Fruit fly (Drosophila melanogaster) whole organism, embryonic: Measurements from ENCODE around the gene mTerf3.

ENCODE experiments used
- ATbp ChIP-seq: fragments of 200-800 bp; sonication (Bioruptor generic); optimal IDR thresholded peaks from 2 replicates; lab custom pipeline; 2017; ENCODE audit warnings: missing biosample characterization, mild to moderate bottlenecking, missing genetic modification characterization, missing genetic modification reagents
- Adf1 ChIP-seq: fragments of 200-800 bp; sonication (Bioruptor generic); IDR thresholded peaks from 2 replicates; pipeline ENCODE4 v1.3.6; 2022; ENCODE audit warnings: missing biosample characterization, missing genetic modification characterization
- Awh ChIP-seq: fragments of 200-800 bp; sonication (Bioruptor generic); IDR thresholded peaks from 2 replicates; pipeline ENCODE4, ENCODE4 v1.3.6; 2022; ENCODE audit warnings: missing biosample characterization, missing genetic modification characterization
- Blimp-1 ChIP-seq: fragments of 200-800 bp; sonication (Bioruptor generic); optimal IDR thresholded peaks from 3 replicates; lab custom pipeline; 2018; ENCODE audit warnings: missing biosample characterization, missing genetic modification characterization, mild to moderate bottlenecking, moderate library complexity, missing genetic modification reagents
- CG11504 ChIP-seq: fragments of 200-800 bp; sonication (Bioruptor generic); optimal IDR thresholded peaks from 3 replicates; lab custom pipeline; 2019; ENCODE audit warnings: missing biosample characterization, mild to moderate bottlenecking, missing genetic modification characterization, moderate library complexity
- CG12769 ChIP-seq: fragments of 200-800 bp; sonication (Bioruptor generic); optimal IDR thresholded peaks from 2 replicates; lab custom pipeline; 2019; ENCODE audit warnings: missing biosample characterization, mild to moderate bottlenecking, missing genetic modification characterization, moderate library complexity
- CG14050 ChIP-seq: fragments of 200-800 bp; sonication (Bioruptor generic); IDR thresholded peaks from 3 replicates; pipeline ENCODE4 v1.3.6; 2022; ENCODE audit warnings: missing biosample characterization, missing genetic modification characterization
- CG15073 ChIP-seq: fragments of 200-800 bp; sonication (Bioruptor generic); optimal IDR thresholded peaks from 2 replicates; lab custom pipeline; 2016; ENCODE audit warnings: missing biosample characterization, missing genetic modification characterization
- CG15269 ChIP-seq: fragments of 200-800 bp; sonication (Bioruptor generic); optimal IDR thresholded peaks from 2 replicates; lab custom pipeline; 2018; ENCODE audit warnings: missing biosample characterization, mild to moderate bottlenecking, missing genetic modification characterization, moderate library complexity
- CG17186 ChIP-seq: fragments of 200-800 bp; sonication (Bioruptor generic); optimal IDR thresholded peaks from 3 replicates; lab custom pipeline; 2017; ENCODE audit warnings: missing biosample characterization, missing genetic modification reagents, missing genetic modification characterization
- CG2712 ChIP-seq: fragments of 200-800 bp; optimal IDR thresholded peaks from 3 replicates; lab custom pipeline; 2019; ENCODE audit warnings: missing biosample characterization, mild to moderate bottlenecking, missing genetic modification characterization, moderate library complexity
- CG34376 ChIP-seq: fragments of 200-800 bp; sonication (Bioruptor generic); optimal IDR thresholded peaks from 2 replicates; lab custom pipeline; 2018; ENCODE audit warnings: missing biosample characterization, mild to moderate bottlenecking, missing genetic modification characterization
- CG8290 ChIP-seq, 3 experiments: fragments of 200-800 bp; sonication (Bioruptor generic); optimal IDR thresholded peaks; 2 replicates each; lab custom pipeline; 2016 to 2019; ENCODE audit warnings: missing biosample characterization in 3 of 3, missing genetic modification characterization in 3 of 3, mild to moderate bottlenecking in 2 of 3, moderate library complexity in 1 of 3
- CG9609 ChIP-seq: fragments of 200-800 bp; sonication (Bioruptor generic); optimal IDR thresholded peaks from 3 replicates; lab custom pipeline; 2016; ENCODE audit warnings: missing biosample characterization, missing genetic modification characterization
- CG9817 ChIP-seq: fragments of 200-800 bp; sonication (Bioruptor generic); optimal IDR thresholded peaks from 2 replicates; lab custom pipeline; 2018; ENCODE audit warnings: missing biosample characterization, mild to moderate bottlenecking, missing genetic modification characterization, moderate library complexity
- Camta ChIP-seq: fragments of 200-800 bp; sonication (Bioruptor generic); optimal IDR thresholded peaks from 2 replicates; lab custom pipeline; 2016; ENCODE audit warnings: missing biosample characterization, missing genetic modification characterization
- Dp ChIP-seq: fragments of 200-800 bp; sonication (Bioruptor generic); optimal IDR thresholded peaks from 2 replicates; lab custom pipeline; 2018; ENCODE audit warnings: missing biosample characterization, mild to moderate bottlenecking, missing genetic modification characterization, moderate library complexity
- Ets97D ChIP-seq: fragments of 200-800 bp; sonication (Bioruptor generic); optimal IDR thresholded peaks from 3 replicates; lab custom pipeline; 2016; ENCODE audit warnings: missing biosample characterization, missing genetic modification characterization
- Lhr ChIP-seq: fragments of 200-800 bp; sonication (Bioruptor generic); optimal IDR thresholded peaks from 3 replicates; lab custom pipeline; 2017; ENCODE audit warnings: mild to moderate bottlenecking, missing biosample characterization, missing genetic modification reagents, missing genetic modification characterization
- Myb ChIP-seq: fragments of 200-800 bp; sonication (Bioruptor generic); optimal IDR thresholded peaks from 2 replicates; lab custom pipeline; 2016; ENCODE audit warnings: missing biosample characterization, missing genetic modification characterization
- Rfx ChIP-seq: fragments of 200-800 bp; sonication (Bioruptor generic); IDR thresholded peaks from 2 replicates; pipeline ENCODE4 v1.3.6; 2022; ENCODE audit warnings: missing biosample characterization, missing genetic modification characterization
- Six4 ChIP-seq: fragments of 200-800 bp; sonication (Bioruptor generic); optimal IDR thresholded peaks from 2 replicates; lab custom pipeline; 2016; ENCODE audit warnings: missing biosample characterization, missing genetic modification characterization
- Sry-δ ChIP-seq: fragments of 200-800 bp; sonication (Bioruptor generic); optimal IDR thresholded peaks from 2 replicates; lab custom pipeline; 2016; ENCODE audit warnings: missing biosample characterization, missing genetic modification characterization
- Vsx1 ChIP-seq: fragments of 200-800 bp; sonication (Bioruptor generic); optimal IDR thresholded peaks from 2 replicates; lab custom pipeline; 2017; ENCODE audit warnings: missing biosample characterization, mild to moderate bottlenecking, missing genetic modification characterization, missing genetic modification reagents
- abd-A ChIP-seq: fragments of 200-800 bp; sonication (Bioruptor generic); optimal IDR thresholded peaks from 3 replicates; lab custom pipeline; 2019; ENCODE audit warnings: missing biosample characterization, mild to moderate bottlenecking, missing genetic modification characterization, moderate library complexity
- chinmo ChIP-seq: fragments of 200-800 bp; sonication (Bioruptor generic); IDR thresholded peaks from 4 replicates; pipeline ENCODE4 v1.3.6; 2022; ENCODE audit warnings: missing biosample characterization, missing genetic modification characterization; ENCODE audit not compliant: partially characterized antibody
- croc ChIP-seq: fragments of 200-800 bp; sonication (Bioruptor generic); conservative IDR thresholded peaks from 3 replicates; pipeline ENCODE4 v1.3.6; 2022; ENCODE audit warnings: missing biosample characterization, missing genetic modification characterization
- crp ChIP-seq, 2 experiments: fragments of 200-800 bp; sonication (Bioruptor generic); optimal IDR thresholded peaks; 2 replicates in 1 of 2; 3 replicates in 1 of 2; lab custom pipeline; 2017; ENCODE audit warnings: missing biosample characterization in 2 of 2, missing genetic modification characterization in 2 of 2, mild to moderate bottlenecking in 1 of 2, moderate library complexity in 1 of 2
- grn ChIP-seq: fragments of 200-800 bp; sonication (Bioruptor generic); optimal IDR thresholded peaks from 3 replicates; lab custom pipeline; 2017; ENCODE audit warnings: missing biosample characterization, missing genetic modification characterization
- gro ChIP-seq: fragments of 200-800 bp; sonication (Bioruptor generic); optimal IDR thresholded peaks from 2 replicates; lab custom pipeline; 2016; ENCODE audit warnings: missing biosample characterization, missing genetic modification characterization
- lab ChIP-seq: fragments of 200-800 bp; sonication (Bioruptor generic); optimal IDR thresholded peaks from 3 replicates; lab custom pipeline; 2017; ENCODE audit warnings: missing biosample characterization, missing genetic modification characterization, mild to moderate bottlenecking, moderate library complexity, missing genetic modification reagents
- lbe ChIP-seq: fragments of 200-800 bp; sonication (Bioruptor generic); optimal IDR thresholded peaks from 2 replicates; lab custom pipeline; 2016; ENCODE audit warnings: missing biosample characterization, mild to moderate bottlenecking, missing genetic modification characterization
- luna ChIP-seq: fragments of 200-800 bp; sonication (Bioruptor generic); optimal IDR thresholded peaks from 2 replicates; lab custom pipeline; 2016; ENCODE audit warnings: missing biosample characterization, missing genetic modification characterization
- oc ChIP-seq: fragments of 200-800 bp; sonication (Bioruptor generic); optimal IDR thresholded peaks from 2 replicates; lab custom pipeline; 2018; ENCODE audit warnings: missing biosample characterization, mild to moderate bottlenecking, missing genetic modification characterization, moderate library complexity
- otp ChIP-seq: fragments of 200-800 bp; sonication (Bioruptor generic); IDR thresholded peaks from 3 replicates; pipeline ENCODE4, ENCODE4 v1.3.6; 2022; ENCODE audit warnings: missing biosample characterization, missing genetic modification characterization
- pfk ChIP-seq: fragments of 200-800 bp; sonication (Bioruptor generic); optimal IDR thresholded peaks from 2 replicates; lab custom pipeline; 2018; ENCODE audit warnings: missing biosample characterization, mild to moderate bottlenecking, missing genetic modification characterization, moderate library complexity
- pzg ChIP-seq: fragments of 200-800 bp; sonication (Bioruptor generic); optimal IDR thresholded peaks from 3 replicates; lab custom pipeline; 2018; ENCODE audit warnings: missing biosample characterization, mild to moderate bottlenecking, missing genetic modification characterization, moderate library complexity
- sd ChIP-seq: fragments of 200-800 bp; sonication (Bioruptor generic); optimal IDR thresholded peaks from 3 replicates; lab custom pipeline; 2018; ENCODE audit warnings: missing biosample characterization, mild to moderate bottlenecking, missing genetic modification characterization, moderate library complexity
- sens ChIP-seq: fragments of 200-800 bp; sonication (Bioruptor generic); peaks from one replicate; lab custom pipeline; 2016; ENCODE audit warnings: missing biosample characterization, missing genetic modification characterization
- sob ChIP-seq: fragments of 200-800 bp; sonication (Bioruptor generic); IDR thresholded peaks from 2 replicates; pipeline ENCODE4 v1.3.6; 2022; ENCODE audit warnings: missing biosample characterization, missing genetic modification characterization
- sqz ChIP-seq: fragments of 200-800 bp; sonication (Bioruptor generic); optimal IDR thresholded peaks from 3 replicates; lab custom pipeline; 2018; ENCODE audit warnings: missing biosample characterization, mild to moderate bottlenecking, missing genetic modification characterization
- tap ChIP-seq: fragments of 200-800 bp; optimal IDR thresholded peaks from 3 replicates; lab custom pipeline; 2019; ENCODE audit warnings: missing biosample characterization, mild to moderate bottlenecking, missing genetic modification characterization, moderate library complexity
- tx ChIP-seq: fragments of 200-800 bp; sonication (Bioruptor generic); optimal IDR thresholded peaks from 2 replicates; lab custom pipeline; 2016; ENCODE audit warnings: missing biosample characterization, missing genetic modification characterization
- unc-4 ChIP-seq: fragments of 200-800 bp; sonication (Bioruptor generic); IDR thresholded peaks from 2 replicates; pipeline ENCODE4 v1.3.6; 2022; ENCODE audit warnings: missing biosample characterization, missing genetic modification characterization; ENCODE audit not compliant: partially characterized antibody
- vvl ChIP-seq: fragments of 200-800 bp; sonication (Bioruptor generic); IDR thresholded peaks from 2 replicates; pipeline ENCODE4 v1.3.6; 2022; ENCODE audit warnings: missing biosample characterization, missing genetic modification characterization

mTerf3 gene

DNA sequence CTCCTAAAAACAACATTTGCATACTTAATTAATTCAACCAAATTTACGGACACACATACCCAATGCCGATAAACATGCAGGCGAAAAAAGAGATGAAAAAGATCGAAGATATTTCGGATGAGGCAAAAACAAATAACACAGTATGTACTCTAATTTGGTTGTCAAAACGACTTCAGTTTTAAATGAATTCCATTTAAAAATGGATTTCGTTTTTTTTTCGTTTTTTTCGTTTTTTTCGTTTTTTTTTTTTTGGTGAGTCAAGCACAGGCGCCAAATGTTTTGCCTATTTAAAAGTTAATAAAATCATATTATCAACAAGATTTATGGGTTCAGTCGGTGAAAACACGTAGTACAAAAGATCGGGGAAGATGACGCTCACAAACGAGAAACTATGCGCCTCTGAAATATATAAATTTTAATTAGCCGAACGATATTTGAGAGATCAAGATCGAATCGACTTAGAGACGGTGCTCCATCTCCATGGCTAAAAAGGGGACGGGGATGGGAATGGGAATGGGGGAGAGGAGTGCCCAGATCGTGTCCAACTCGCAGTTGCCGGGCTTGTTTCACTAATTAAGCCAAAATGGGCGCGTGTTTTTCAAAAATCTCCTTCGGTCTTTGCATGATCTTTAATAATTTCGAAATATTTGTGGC is 27.8 kb upstream of the mTerf3 start:
- TF ChIP-seq CG15269 (tag; lab: Kevin White, UChicago) (peak; percentile 2), otp (GFP tag; lab: Robert Waterston, UW) (no peak), CG9609 (GFP tag; lab: Kevin White, UChicago) (no peak), sd (tag; lab: Kevin White, UChicago) (peak; percentile 51), CG34376 (no peak), sqz (GFP tag; lab: Kevin White, UChicago) (peak; percentile 24), oc (peak; percentile 33), abd-A (tag; lab: Kevin White, UChicago) (peak; percentile 81), tx (GFP tag; lab: Kevin White, UChicago) (no peak), sens (GFP tag; lab: Kevin White, UChicago) (peak; percentile 54), CG12769 (tag; lab: Kevin White, UChicago) (peak; percentile 25), Awh (peak; percentile 73), Vsx1 (GFP tag; lab: Kevin White, UChicago) (peak; percentile 43), grn (GFP tag; lab: Kevin White, UChicago) (peak; percentile 61), chinmo (GFP tag; lab: Robert Waterston, UW) (peak; percentile 63; the same call in 1 of the 4 replicates), vvl (GFP tag; lab: Robert Waterston, UW) (peak; percentile 46)

DNA sequence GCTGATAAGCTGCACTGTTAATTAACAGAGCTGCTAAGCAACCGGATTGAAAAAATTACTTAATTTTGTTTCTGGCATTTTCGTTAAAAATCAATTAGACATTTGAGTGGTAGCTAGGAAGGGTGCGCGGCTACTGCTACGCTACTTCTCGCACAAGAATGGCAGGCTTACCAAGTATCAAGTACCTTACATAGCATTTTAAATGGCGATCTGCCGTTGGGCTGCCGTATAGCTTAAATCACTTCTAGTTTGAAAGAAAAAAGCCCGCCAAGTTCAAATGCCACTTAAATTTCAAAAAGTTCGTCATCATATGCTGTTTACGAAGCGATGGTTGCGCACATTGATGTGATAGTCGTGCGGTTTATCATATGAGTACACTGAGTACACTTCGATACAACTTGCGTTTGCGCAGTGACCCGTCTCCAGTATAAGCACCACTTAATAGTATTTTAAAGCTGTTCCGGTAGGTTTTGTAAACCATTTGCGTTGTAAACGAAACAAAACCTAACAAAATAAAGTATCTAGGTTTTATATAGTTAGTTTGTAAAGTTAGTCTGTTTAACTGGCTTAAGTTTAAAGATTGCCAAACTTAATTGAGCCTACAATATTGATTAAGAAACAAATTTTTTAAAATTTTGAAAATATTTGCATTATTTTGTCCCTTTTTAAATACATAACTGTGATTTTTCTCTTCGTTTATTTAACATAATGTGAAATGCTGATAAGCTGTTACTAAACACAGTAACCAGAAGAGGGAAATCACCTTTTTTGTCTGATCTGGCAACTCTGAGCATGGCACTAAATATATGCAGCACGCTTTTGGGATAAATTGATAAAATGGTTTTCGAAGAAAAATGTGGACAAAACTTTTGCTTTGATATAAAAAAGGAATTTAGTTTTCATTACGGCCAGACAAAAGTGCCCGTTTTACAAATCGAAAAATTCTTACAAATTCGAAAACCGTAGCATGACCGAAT is 20.7 kb upstream of the mTerf3 start:
- TF ChIP-seq Ets97D = peak; percentile 0
- TF ChIP-seq Six4 (GFP tag; lab: Kevin White, UChicago) = no peak
- no peak for TF ChIP-seq CG8290 (GFP tag; optimal IDR thresholded peaks at IDR 0.05; lab: Kevin White, UChicago)
- peak in 1 of 2 experiments; percentile 55 for TF ChIP-seq CG8290 (tag; optimal IDR thresholded peaks at IDR 0.05; lab: Kevin White, UChicago)
- TF ChIP-seq ATbp (GFP tag; lab: Kevin White, UChicago) = no peak
- TF ChIP-seq CG11504 (tag; lab: Kevin White, UChicago) = peak; percentile 14
- TF ChIP-seq Myb = peak; percentile 59
- no peak for TF ChIP-seq CG12769 (tag; lab: Kevin White, UChicago)
- 0 out of 2 replicates have a peak, but pooled peaks have one; percentile 11 for TF ChIP-seq unc-4
- TF ChIP-seq Camta (GFP tag; lab: Kevin White, UChicago) = no peak
- TF ChIP-seq lbe (GFP tag; lab: Kevin White, UChicago) = no peak
- no peak for TF ChIP-seq pfk
- no peak for TF ChIP-seq sd (tag; lab: Kevin White, UChicago)
- TF ChIP-seq CG15073 (GFP tag; lab: Kevin White, UChicago) = no peak
- peak; percentile 23 for TF ChIP-seq pzg (GFP tag; lab: Kevin White, UChicago)
- TF ChIP-seq gro (GFP tag; lab: Kevin White, UChicago) = peak; percentile 25
- no peak for TF ChIP-seq CG9817 (tag; lab: Kevin White, UChicago)
- TF ChIP-seq luna (GFP tag; lab: Kevin White, UChicago) = no peak
- TF ChIP-seq CG15269 (tag; lab: Kevin White, UChicago) = no peak
- TF ChIP-seq Adf1 (GFP tag; lab: Robert Waterston, UW) = no peak
- TF ChIP-seq CG2712 (tag; lab: Kevin White, UChicago) = peak; percentile 24
- no peak for TF ChIP-seq crp (GFP tag; optimal IDR thresholded peaks at IDR 0.05; lab: Kevin White, UChicago)
- TF ChIP-seq Blimp-1 = no peak
- TF ChIP-seq tap = no peak
- TF ChIP-seq Sry-δ (GFP tag; lab: Kevin White, UChicago) = no peak
- no peak for TF ChIP-seq Rfx (GFP tag; lab: Robert Waterston, UW)
- peak; percentile 75 for TF ChIP-seq Dp (GFP tag; lab: Kevin White, UChicago)
- no peak for TF ChIP-seq croc (GFP tag; lab: Robert Waterston, UW)
- TF ChIP-seq sob = no peak
- no peak for TF ChIP-seq lab (GFP tag; lab: Kevin White, UChicago)
- TF ChIP-seq CG17186 (GFP tag; lab: Kevin White, UChicago) = no peak
- no peak for TF ChIP-seq CG14050 (GFP tag; lab: Robert Waterston, UW)
- TF ChIP-seq Lhr (GFP tag; lab: Kevin White, UChicago) = peak; percentile 77
